Fruit fly (Drosophila melanogaster) whole organism, adult: ENCODE results near the gene CG6980.
A peak's percentile ranks its signal among the peaks of the same experiment; 100 is the strongest.

Experiments used
- CG11617 ChIP-seq: fragments of 200-800 bp; sonication (Bioruptor generic); optimal IDR thresholded peaks from 2 replicates; lab custom pipeline; 2017; ENCODE audit warnings: mild to moderate bottlenecking, missing biosample characterization, missing genetic modification reagents, missing genetic modification characterization
- CG12768 ChIP-seq: fragments of 200-800 bp; sonication (Bioruptor generic); optimal IDR thresholded peaks from 2 replicates; lab custom pipeline; 2017; ENCODE audit warnings: missing biosample characterization, missing genetic modification characterization, mild to moderate bottlenecking, moderate library complexity, missing genetic modification reagents
- CG14711 ChIP-seq: fragments of 200-800 bp; sonication (Bioruptor generic); optimal IDR thresholded peaks from 2 replicates; lab custom pipeline; 2018; ENCODE audit warnings: missing biosample characterization, mild to moderate bottlenecking, missing genetic modification characterization, moderate library complexity
- CG1620 ChIP-seq: fragments of 200-800 bp; sonication (Bioruptor generic); optimal IDR thresholded peaks from 2 replicates; lab custom pipeline; 2016; ENCODE audit warnings: missing biosample characterization, missing genetic modification characterization
- CG33017 ChIP-seq: fragments of 200-800 bp; sonication (Bioruptor generic); optimal IDR thresholded peaks from 2 replicates; lab custom pipeline; 2018; ENCODE audit warnings: missing biosample characterization, mild to moderate bottlenecking, missing genetic modification characterization, moderate library complexity
- CG5204 ChIP-seq: fragments of 200-800 bp; sonication (Bioruptor generic); optimal IDR thresholded peaks from 2 replicates; lab custom pipeline; 2016; ENCODE audit warnings: missing biosample characterization, missing genetic modification characterization
- CG7045 ChIP-seq: fragments of 200-800 bp; sonication (Bioruptor generic); optimal IDR thresholded peaks from 2 replicates; lab custom pipeline; 2017; ENCODE audit warnings: missing biosample characterization, mild to moderate bottlenecking, missing genetic modification characterization
- CG7101 ChIP-seq: fragments of 200-800 bp; sonication (Bioruptor generic); optimal IDR thresholded peaks from 2 replicates; lab custom pipeline; 2018; ENCODE audit warnings: missing biosample characterization, mild to moderate bottlenecking, missing genetic modification characterization, moderate library complexity
- Clk ChIP-seq: fragments of 200-800 bp; sonication (Bioruptor generic); optimal IDR thresholded peaks from 2 replicates; lab custom pipeline; 2017; ENCODE audit warnings: missing biosample characterization, missing genetic modification characterization
- Crg-1 ChIP-seq: fragments of 200-800 bp; sonication (Bioruptor generic); optimal IDR thresholded peaks from 2 replicates; lab custom pipeline; 2016; ENCODE audit warnings: missing biosample characterization, missing genetic modification characterization
- Hr96 ChIP-seq: fragments of 200-800 bp; sonication (Bioruptor generic); optimal IDR thresholded peaks from 2 replicates; lab custom pipeline; 2016; ENCODE audit warnings: missing biosample characterization, missing genetic modification characterization
- Mnt ChIP-seq: fragments of 200-800 bp; sonication (Bioruptor generic); optimal IDR thresholded peaks from 2 replicates; lab custom pipeline; 2016; ENCODE audit warnings: missing biosample characterization, mild to moderate bottlenecking, missing genetic modification characterization
- bab1 ChIP-seq: fragments of 200-800 bp; sonication (Bioruptor generic); optimal IDR thresholded peaks from 3 replicates; lab custom pipeline; 2019; ENCODE audit warnings: missing biosample characterization, mild to moderate bottlenecking, missing genetic modification characterization, moderate library complexity
- cic ChIP-seq: fragments of 200-800 bp; sonication (Bioruptor generic); optimal IDR thresholded peaks from 2 replicates; lab custom pipeline; 2017; ENCODE audit warnings: missing biosample characterization, mild to moderate bottlenecking, missing genetic modification characterization, moderate library complexity
- cnc ChIP-seq, 2 experiments: fragments of >200 bp; optimal IDR thresholded peaks; 2 replicates each; lab custom pipeline; 2017
- kay ChIP-seq: fragments of 200-800 bp; sonication (Bioruptor generic); peaks from one replicate; lab custom pipeline; 2016; ENCODE audit warnings: missing biosample characterization, missing genetic modification characterization, borderline replicate concordance
- ovo ChIP-seq: fragments of 200-800 bp; sonication (Bioruptor generic); optimal IDR thresholded peaks from 2 replicates; lab custom pipeline; 2016; ENCODE audit warnings: missing biosample characterization, missing genetic modification characterization
- pad ChIP-seq: fragments of 200-800 bp; sonication (Bioruptor generic); optimal IDR thresholded peaks from 3 replicates; lab custom pipeline; 2017; ENCODE audit warnings: missing biosample characterization, missing genetic modification characterization, mild to moderate bottlenecking, moderate library complexity, missing genetic modification reagents
- tj ChIP-seq: fragments of 200-800 bp; sonication (Bioruptor generic); optimal IDR thresholded peaks from 3 replicates; lab custom pipeline; 2017; ENCODE audit warnings: missing biosample characterization, mild to moderate bottlenecking, missing genetic modification characterization, moderate library complexity
- toe ChIP-seq: fragments of 200-800 bp; sonication (Bioruptor generic); optimal IDR thresholded peaks from 2 replicates; lab custom pipeline; 2016; ENCODE audit warnings: missing biosample characterization, missing genetic modification characterization

Gene CG6980

dm6 chr3R:24807321-24807720 lies at the start of gene CG6980:
CG6980 (plus strand) TSS chr3R:24807621.
- no peak for TF ChIP-seq kay (GFP tag; lab: Kevin White, UChicago)
- TF ChIP-seq CG5204 (GFP tag; lab: Kevin White, UChicago): no peak
- TF ChIP-seq Mnt (GFP tag; lab: Kevin White, UChicago): no peak
- TF ChIP-seq CG12768 (GFP tag; lab: Kevin White, UChicago): no peak
- TF ChIP-seq CG1620: no peak
- TF ChIP-seq bab1 (GFP tag; lab: Kevin White, UChicago): no peak

dm6 chr3R:24764971-24765370 lies 42.5 kb upstream of the CG6980 start, which contains the start of gene AstA:
AstA (minus strand) TSS chr3R:24765071.
- TF ChIP-seq CG7101 (tag; lab: Kevin White, UChicago) (no peak), CG33017 (tag; lab: Kevin White, UChicago) (no peak), CG11617 (GFP tag; lab: Kevin White, UChicago) (no peak), CG5204 (GFP tag; lab: Kevin White, UChicago) (no peak), bab1 (GFP tag; lab: Kevin White, UChicago) (no peak), CG12768 (GFP tag; lab: Kevin White, UChicago) (no peak), cic (GFP tag; lab: Kevin White, UChicago) (no peak), CG14711 (no peak), toe (no peak), CG1620 (no peak), Mnt (GFP tag; lab: Kevin White, UChicago) (no peak), Crg-1 (no peak), Hr96 (GFP tag; lab: Kevin White, UChicago) (no peak)

- TF ChIP-seq Mnt (GFP tag; lab: Kevin White, UChicago) (no peak), kay (GFP tag; lab: Kevin White, UChicago) (peak; percentile 21)
Measured at dm6 chr3R:24766684-24767083, 40.7 kb upstream of the CG6980 start.

dm6 chr3R:24767667-24768340 lies 39.6 kb upstream of the CG6980 start:
- TF ChIP-seq kay (GFP tag; lab: Kevin White, UChicago) (no peak), Hr96 (GFP tag; lab: Kevin White, UChicago) (no peak), CG1620 (no peak), tj (GFP tag; lab: Kevin White, UChicago) (no peak), ovo (GFP tag; lab: Kevin White, UChicago) (no peak), CG12768 (GFP tag; lab: Kevin White, UChicago) (no peak), CG11617 (GFP tag; lab: Kevin White, UChicago) (no peak), cic (GFP tag; lab: Kevin White, UChicago) (no peak), Clk (GFP tag; lab: Kevin White, UChicago) (no peak), CG33017 (tag; lab: Kevin White, UChicago) (no peak), CG5204 (GFP tag; lab: Kevin White, UChicago) (no peak), CG14711 (no peak), toe (no peak), cnc (optimal IDR thresholded peaks at IDR 0.05; lab: Kevin White, UChicago) (no peak), pad (GFP tag; lab: Kevin White, UChicago) (no peak), CG7045 (GFP tag; lab: Kevin White, UChicago) (no peak), CG7101 (tag; lab: Kevin White, UChicago) (no peak)

- TF ChIP-seq CG7045 (GFP tag; lab: Kevin White, UChicago) (peak; percentile 96), CG11617 (GFP tag; lab: Kevin White, UChicago) (peak; percentile 93), CG5204 (GFP tag; lab: Kevin White, UChicago) (peak; percentile 97), cnc (optimal IDR thresholded peaks at IDR 0.05; lab: Kevin White, UChicago) (no peak), toe (peak; percentile 96), tj (GFP tag; lab: Kevin White, UChicago) (peak; percentile 79), Crg-1 (peak; percentile 89), cic (GFP tag; lab: Kevin White, UChicago) (peak; percentile 7), CG1620 (peak; percentile 81), Mnt (GFP tag; lab: Kevin White, UChicago) (peak; percentile 70), Clk (GFP tag; lab: Kevin White, UChicago) (peak; percentile 92), Hr96 (GFP tag; lab: Kevin White, UChicago) (peak; percentile 94), CG14711 (peak; percentile 90), kay (GFP tag; lab: Kevin White, UChicago) (peak; percentile 71), CG12768 (GFP tag; lab: Kevin White, UChicago) (peak; percentile 97), bab1 (GFP tag; lab: Kevin White, UChicago) (peak; percentile 84), pad (GFP tag; lab: Kevin White, UChicago) (peak; percentile 85), CG33017 (tag; lab: Kevin White, UChicago) (peak; percentile 93), CG7101 (tag; lab: Kevin White, UChicago) (peak; percentile 94), ovo (GFP tag; lab: Kevin White, UChicago) (peak; percentile 65)
Measured at dm6 chr3R:24768538-24769401, 38.7 kb upstream of the CG6980 start, which contains the start of gene CG13631. CG13631 (plus strand) TSS chr3R:24769351.
